Fruit fly (Drosophila melanogaster) whole organism, prepupa: ENCODE results near the gene CG11726.
A peak's percentile ranks its signal among the peaks of the same experiment; 100 is the strongest.

Experiments
- Blimp-1 ChIP-seq: fragments of 200-800 bp; sonication (Bioruptor generic); optimal IDR thresholded peaks from 3 replicates; lab custom pipeline; 2017; ENCODE audit warnings: missing biosample characterization, missing genetic modification characterization, mild to moderate bottlenecking, moderate library complexity, missing genetic modification reagents
- CG10631 ChIP-seq: fragments of 200-800 bp; sonication (Bioruptor generic); optimal IDR thresholded peaks from 2 replicates; lab custom pipeline; 2016; ENCODE audit warnings: missing biosample characterization, missing genetic modification characterization
- CG10669 ChIP-seq: fragments of 200-800 bp; sonication (Bioruptor generic); optimal IDR thresholded peaks from 3 replicates; lab custom pipeline; 2018; ENCODE audit warnings: missing biosample characterization, mild to moderate bottlenecking, missing genetic modification characterization, moderate library complexity
- CG11294 ChIP-seq: fragments of 200-800 bp; sonication (Bioruptor generic); IDR thresholded peaks from 2 replicates; pipeline ENCODE4 v1.3.6; 2022; ENCODE audit warnings: missing biosample characterization, missing genetic modification characterization
- CG11762 ChIP-seq: fragments of 200-800 bp; sonication (Bioruptor generic); optimal IDR thresholded peaks from 3 replicates; lab custom pipeline; 2016; ENCODE audit warnings: missing biosample characterization, missing genetic modification characterization; ENCODE audit not compliant: insufficient read depth
- CG15336 ChIP-seq: fragments of 200-800 bp; sonication (Bioruptor generic); IDR thresholded peaks from 2 replicates; pipeline ENCODE4 v1.3.6; 2022; ENCODE audit warnings: missing biosample characterization, missing genetic modification characterization
- CG16779 ChIP-seq: fragments of 200-800 bp; sonication (Bioruptor generic); optimal IDR thresholded peaks from 3 replicates; lab custom pipeline; 2017; ENCODE audit warnings: missing biosample characterization, mild to moderate bottlenecking, missing genetic modification characterization
- CG3032 ChIP-seq: fragments of 200-800 bp; optimal IDR thresholded peaks from 2 replicates; lab custom pipeline; 2019; ENCODE audit warnings: missing biosample characterization, mild to moderate bottlenecking, missing genetic modification characterization, moderate library complexity
- CG31627 ChIP-seq: fragments of 200-800 bp; sonication (Bioruptor generic); optimal IDR thresholded peaks from 3 replicates; lab custom pipeline; 2016; ENCODE audit warnings: missing biosample characterization, missing genetic modification characterization
- CG32006 ChIP-seq: fragments of 200-800 bp; sonication (Bioruptor generic); optimal IDR thresholded peaks from 3 replicates; lab custom pipeline; 2017; ENCODE audit warnings: missing biosample characterization, mild to moderate bottlenecking, missing genetic modification characterization
- CG34406 ChIP-seq: fragments of 200-800 bp; sonication (Bioruptor generic); optimal IDR thresholded peaks from 3 replicates; lab custom pipeline; 2016; ENCODE audit warnings: missing biosample characterization, missing genetic modification characterization
- CG4318 ChIP-seq: fragments of 200-800 bp; sonication (Bioruptor generic); optimal IDR thresholded peaks from 3 replicates; lab custom pipeline; 2017; ENCODE audit warnings: missing biosample characterization, mild to moderate bottlenecking, missing genetic modification characterization
- CG6163 ChIP-seq: fragments of 200-800 bp; sonication (Bioruptor generic); IDR thresholded peaks from 3 replicates; pipeline ENCODE4 v1.3.6; 2022; ENCODE audit warnings: missing biosample characterization, missing genetic modification characterization
- CG6276 ChIP-seq: fragments of 200-800 bp; sonication (Bioruptor generic); optimal IDR thresholded peaks from 2 replicates; lab custom pipeline; 2017; ENCODE audit warnings: missing biosample characterization, mild to moderate bottlenecking, missing genetic modification characterization
- CG6792 ChIP-seq: fragments of 200-800 bp; sonication (Bioruptor generic); optimal IDR thresholded peaks from 3 replicates; lab custom pipeline; 2016; ENCODE audit warnings: missing biosample characterization, missing genetic modification characterization
- CG6808 ChIP-seq: fragments of 200-800 bp; sonication (Bioruptor generic); optimal IDR thresholded peaks from 3 replicates; lab custom pipeline; 2017; ENCODE audit warnings: missing biosample characterization, missing genetic modification characterization, mild to moderate bottlenecking, moderate library complexity, missing genetic modification reagents
- CG7368 ChIP-seq: fragments of 200-800 bp; sonication (Bioruptor generic); optimal IDR thresholded peaks from 3 replicates; lab custom pipeline; 2016; ENCODE audit warnings: missing biosample characterization, missing genetic modification characterization
- CG8119 ChIP-seq: fragments of 200-800 bp; sonication (Bioruptor generic); IDR thresholded peaks from 3 replicates; pipeline ENCODE4 v1.3.6; 2022; ENCODE audit warnings: missing biosample characterization, missing genetic modification characterization
- CG8632 ChIP-seq: fragments of 200-800 bp; sonication (Bioruptor generic); optimal IDR thresholded peaks from 3 replicates; lab custom pipeline; 2016; ENCODE audit warnings: missing biosample characterization, missing genetic modification characterization
- CG9139 ChIP-seq: fragments of 200-800 bp; sonication (Bioruptor generic); optimal IDR thresholded peaks from 3 replicates; lab custom pipeline; 2017; ENCODE audit warnings: missing biosample characterization, mild to moderate bottlenecking, missing genetic modification characterization
- Eip75B ChIP-seq: fragments of 200-800 bp; sonication (Bioruptor generic); optimal IDR thresholded peaks from 3 replicates; lab custom pipeline; 2016; ENCODE audit warnings: missing biosample characterization, missing genetic modification characterization
- Eip78C ChIP-seq: fragments of 200-800 bp; sonication (Bioruptor generic); peaks from one replicate; lab custom pipeline; 2016; ENCODE audit warnings: missing biosample characterization, missing genetic modification characterization
- Eip93F ChIP-seq: fragments of 200-800 bp; sonication (Bioruptor generic); optimal IDR thresholded peaks from 2 replicates; lab custom pipeline; 2016; ENCODE audit warnings: missing biosample characterization, mild to moderate bottlenecking, missing genetic modification characterization
- Ets21C ChIP-seq: fragments of 200-800 bp; sonication (Bioruptor generic); optimal IDR thresholded peaks from 3 replicates; lab custom pipeline; 2016; ENCODE audit warnings: missing biosample characterization, missing genetic modification characterization
- Ets96B ChIP-seq: fragments of 200-800 bp; optimal IDR thresholded peaks from 2 replicates; lab custom pipeline; 2019; ENCODE audit warnings: missing biosample characterization, mild to moderate bottlenecking, missing genetic modification characterization, moderate library complexity
- Gug ChIP-seq: fragments of 200-800 bp; sonication (Bioruptor generic); IDR thresholded peaks from 2 replicates; pipeline ENCODE4 v1.3.6; 2022; ENCODE audit warnings: missing biosample characterization, missing genetic modification characterization
- Hr38 ChIP-seq: sonication (Bioruptor generic); optimal IDR thresholded peaks from 2 replicates; lab custom pipeline; 2016; ENCODE audit warnings: missing biosample characterization, missing genetic modification characterization
- Hr39 ChIP-seq: fragments of 200-800 bp; sonication (Bioruptor generic); optimal IDR thresholded peaks from 2 replicates; lab custom pipeline; 2016; ENCODE audit warnings: missing biosample characterization, missing genetic modification characterization
- Hr4 ChIP-seq: fragments of 200-800 bp; sonication (Bioruptor generic); optimal IDR thresholded peaks from 3 replicates; lab custom pipeline; 2016; ENCODE audit warnings: missing biosample characterization, missing genetic modification characterization
- Lpt ChIP-seq: fragments of 200-800 bp; sonication (Bioruptor generic); optimal IDR thresholded peaks from 3 replicates; lab custom pipeline; 2016; ENCODE audit warnings: missing biosample characterization, missing genetic modification characterization
- Met ChIP-seq: fragments of 200-800 bp; sonication (Bioruptor generic); optimal IDR thresholded peaks from 3 replicates; lab custom pipeline; 2016; ENCODE audit warnings: missing biosample characterization, missing genetic modification characterization
- OdsH ChIP-seq: fragments of 200-800 bp; sonication (Bioruptor generic); optimal IDR thresholded peaks from 3 replicates; lab custom pipeline; 2016; ENCODE audit warnings: missing biosample characterization, missing genetic modification characterization
- Smox ChIP-seq: fragments of 200-800 bp; sonication (Bioruptor generic); optimal IDR thresholded peaks from 3 replicates; lab custom pipeline; 2016; ENCODE audit warnings: missing biosample characterization, missing genetic modification characterization
- Sox102F ChIP-seq: fragments of 200-800 bp; sonication (Bioruptor generic); optimal IDR thresholded peaks from 2 replicates; lab custom pipeline; 2016; ENCODE audit warnings: missing biosample characterization, mild to moderate bottlenecking, missing genetic modification characterization
- Sox14 ChIP-seq: fragments of 200-800 bp; sonication (Bioruptor generic); optimal IDR thresholded peaks from 3 replicates; lab custom pipeline; 2016; ENCODE audit warnings: missing biosample characterization, missing genetic modification characterization
- Sox15 ChIP-seq: fragments of 200-800 bp; sonication (Bioruptor generic); optimal IDR thresholded peaks from 3 replicates; lab custom pipeline; 2016; ENCODE audit warnings: missing biosample characterization, missing genetic modification characterization
- achi ChIP-seq: fragments of 200-800 bp; sonication (Bioruptor generic); optimal IDR thresholded peaks from 3 replicates; lab custom pipeline; 2016; ENCODE audit warnings: missing biosample characterization, missing genetic modification characterization
- acj6 ChIP-seq: fragments of 200-800 bp; sonication (Bioruptor generic); optimal IDR thresholded peaks from 3 replicates; lab custom pipeline; 2016; ENCODE audit warnings: missing biosample characterization, missing genetic modification characterization
- cyc ChIP-seq: fragments of 200-800 bp; sonication (Bioruptor generic); optimal IDR thresholded peaks from 3 replicates; lab custom pipeline; 2016; ENCODE audit warnings: missing biosample characterization, missing genetic modification characterization
- dac ChIP-seq: fragments of 200-800 bp; sonication (Bioruptor generic); optimal IDR thresholded peaks from 2 replicates; lab custom pipeline; 2017; ENCODE audit warnings: missing biosample characterization, mild to moderate bottlenecking, missing genetic modification characterization
- dsx ChIP-seq: fragments of 200-800 bp; optimal IDR thresholded peaks from 3 replicates; lab custom pipeline; 2019; ENCODE audit warnings: missing biosample characterization, mild to moderate bottlenecking, missing genetic modification characterization, moderate library complexity; ENCODE audit not compliant: poor library complexity, severe bottlenecking
- eg ChIP-seq: fragments of 200-800 bp; sonication (Bioruptor generic); IDR thresholded peaks from 3 replicates; pipeline ENCODE4 v1.3.6; 2022; ENCODE audit warnings: missing biosample characterization, missing genetic modification characterization
- fd59A ChIP-seq: fragments of 200-800 bp; sonication (Bioruptor generic); optimal IDR thresholded peaks from 2 replicates; lab custom pipeline; 2017; ENCODE audit warnings: missing biosample characterization, mild to moderate bottlenecking, missing genetic modification characterization, missing genetic modification reagents
- fd85E ChIP-seq: fragments of 200-800 bp; sonication (Bioruptor generic); optimal IDR thresholded peaks from 3 replicates; lab custom pipeline; 2016; ENCODE audit warnings: missing biosample characterization, missing genetic modification characterization
- lz ChIP-seq: fragments of 200-800 bp; sonication (Bioruptor generic); optimal IDR thresholded peaks from 3 replicates; lab custom pipeline; 2016; ENCODE audit warnings: missing biosample characterization, missing genetic modification characterization
- net ChIP-seq: fragments of 200-800 bp; sonication (Bioruptor generic); optimal IDR thresholded peaks from 3 replicates; lab custom pipeline; 2016; ENCODE audit warnings: missing biosample characterization, missing genetic modification characterization
- pdm3 ChIP-seq: fragments of 200-800 bp; sonication (Bioruptor generic); optimal IDR thresholded peaks from 3 replicates; lab custom pipeline; 2016; ENCODE audit warnings: missing biosample characterization, missing genetic modification characterization
- spab ChIP-seq: fragments of 200-800 bp; sonication (Bioruptor generic); optimal IDR thresholded peaks from 2 replicates; lab custom pipeline; 2017; ENCODE audit warnings: missing biosample characterization, mild to moderate bottlenecking, missing genetic modification characterization, missing genetic modification reagents
- ss ChIP-seq, 2 experiments: fragments of 200-800 bp; sonication (Bioruptor generic); optimal IDR thresholded peaks; 2 replicates in 1 of 2; 3 replicates in 1 of 2; lab custom pipeline; 2017 to 2018; ENCODE audit warnings: mild to moderate bottlenecking in 2 of 2, missing biosample characterization in 2 of 2, missing genetic modification characterization in 2 of 2, moderate library complexity in 1 of 2
- svp ChIP-seq: fragments of 200-800 bp; sonication (Bioruptor generic); peaks from one replicate; lab custom pipeline; 2016; ENCODE audit warnings: missing biosample characterization, missing genetic modification characterization
- topi ChIP-seq: fragments of 200-800 bp; sonication (Bioruptor generic); optimal IDR thresholded peaks from 3 replicates; lab custom pipeline; 2016; ENCODE audit warnings: missing biosample characterization, missing genetic modification characterization

CG11726 gene

DNA sequence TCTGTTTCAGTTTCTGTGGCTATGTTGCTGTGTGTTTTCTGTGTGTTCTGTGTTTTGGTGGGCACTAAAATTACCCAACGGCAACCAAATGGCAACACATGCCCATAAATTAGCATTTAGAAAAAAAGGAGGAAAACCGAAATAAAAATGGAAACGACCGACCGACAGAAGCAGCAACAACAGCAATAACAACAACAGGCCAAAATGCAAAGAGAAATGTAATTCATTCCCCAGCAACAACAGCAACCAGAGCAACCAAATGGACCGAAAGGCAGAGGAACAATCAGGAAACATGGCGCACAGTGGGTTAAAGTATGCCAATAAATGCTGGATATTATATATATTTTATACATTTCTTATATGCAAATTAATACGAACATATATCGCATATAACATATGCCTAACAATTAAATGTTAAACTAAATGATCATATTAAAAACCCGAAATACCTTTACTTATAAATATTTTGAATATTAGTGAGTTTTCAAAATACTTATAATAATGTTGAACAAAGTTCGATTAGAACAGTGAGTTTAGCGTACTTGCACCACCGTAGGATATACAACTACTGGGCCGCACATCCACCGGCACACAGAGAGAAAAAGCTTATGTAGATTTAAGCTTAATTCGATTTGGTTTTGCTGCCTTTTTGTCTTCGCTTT is 5.4 kb upstream of the CG11726 start:
- TF ChIP-seq Eip93F (GFP tag; lab: Kevin White, UChicago): peak; percentile 4
- peak; percentile 65 for TF ChIP-seq Eip75B (GFP tag; lab: Kevin White, UChicago)
- TF ChIP-seq CG8119 (GFP tag; lab: Robert Waterston, UW): peak; percentile 93
- peak; percentile 82 for TF ChIP-seq CG34406 (GFP tag; lab: Kevin White, UChicago)
- TF ChIP-seq Hr38 (GFP tag; lab: Kevin White, UChicago): no peak
- peak; percentile 72 for TF ChIP-seq pdm3 (GFP tag; lab: Kevin White, UChicago)
- TF ChIP-seq topi: peak; percentile 77
- peak; percentile 45 for TF ChIP-seq dac (GFP tag; lab: Kevin White, UChicago)
- peak; percentile 45 for TF ChIP-seq fd85E
- TF ChIP-seq Hr4 (GFP tag; lab: Kevin White, UChicago): peak; percentile 75
- peak; percentile 85 for TF ChIP-seq CG32006 (GFP tag; lab: Kevin White, UChicago)
- TF ChIP-seq CG16779 (tag; lab: Kevin White, UChicago): peak; percentile 45
- peak; percentile 70 for TF ChIP-seq CG11762
- peak; percentile 81 for TF ChIP-seq CG10631 (GFP tag; lab: Kevin White, UChicago)
- TF ChIP-seq Gug: peak; percentile 53
- TF ChIP-seq CG3032 (tag; lab: Kevin White, UChicago): peak; percentile 79
- peak; percentile 78 for TF ChIP-seq OdsH (GFP tag; lab: Kevin White, UChicago)
- TF ChIP-seq CG6276 (GFP tag; lab: Kevin White, UChicago): peak; percentile 72
- TF ChIP-seq spab (GFP tag; lab: Kevin White, UChicago): peak; percentile 40
- TF ChIP-seq Hr39 (GFP tag; lab: Kevin White, UChicago): peak; percentile 24
- TF ChIP-seq Eip78C: peak; percentile 97
- TF ChIP-seq lz (GFP tag; lab: Kevin White, UChicago): peak; percentile 60
- TF ChIP-seq net (GFP tag; lab: Kevin White, UChicago): peak; percentile 77
- peak; percentile 82 for TF ChIP-seq Met (GFP tag; lab: Kevin White, UChicago)
- TF ChIP-seq Sox102F: peak; percentile 81
- peak; percentile 64 for TF ChIP-seq CG10669 (GFP tag; lab: Kevin White, UChicago)
- TF ChIP-seq eg (GFP tag; lab: Robert Waterston, UW): peak; percentile 79
- TF ChIP-seq CG15336 (GFP tag; lab: Robert Waterston, UW): peak; percentile 92
- peak; percentile 46 for TF ChIP-seq CG31627 (GFP tag; lab: Kevin White, UChicago)
- peak; percentile 81 for TF ChIP-seq CG8632 (GFP tag; lab: Kevin White, UChicago)
- TF ChIP-seq acj6 (GFP tag; lab: Kevin White, UChicago): peak; percentile 77
- peak; percentile 70 for TF ChIP-seq Lpt (GFP tag; lab: Kevin White, UChicago)
- TF ChIP-seq CG6808 (GFP tag; lab: Kevin White, UChicago): peak; percentile 73
- peak; percentile 83 for TF ChIP-seq dsx (GFP tag; lab: Kevin White, UChicago)
- TF ChIP-seq Smox: peak; percentile 77
- TF ChIP-seq fd59A (GFP tag; lab: Kevin White, UChicago): peak; percentile 46
- no peak for TF ChIP-seq CG11294 (GFP tag; lab: Robert Waterston, UW)
- TF ChIP-seq Sox15: peak; percentile 50
- TF ChIP-seq svp (GFP tag; lab: Kevin White, UChicago): peak; percentile 88
- TF ChIP-seq CG7368: peak; percentile 50
- TF ChIP-seq Ets21C (GFP tag; lab: Kevin White, UChicago): no peak
- TF ChIP-seq Sox14 (GFP tag; lab: Kevin White, UChicago): peak; percentile 63
- TF ChIP-seq achi: peak; percentile 82
- TF ChIP-seq CG6792 (GFP tag; lab: Kevin White, UChicago): peak; percentile 71
- TF ChIP-seq CG4318 (GFP tag; lab: Kevin White, UChicago): peak; percentile 63
- peak; percentile 75 for TF ChIP-seq CG9139
- peak; percentile 81 to 87 for TF ChIP-seq ss (GFP tag; optimal IDR thresholded peaks at IDR 0.05; lab: Kevin White, UChicago)
- TF ChIP-seq Blimp-1 (GFP tag; lab: Kevin White, UChicago): peak; percentile 56
- TF ChIP-seq cyc (GFP tag; lab: Kevin White, UChicago): peak; percentile 52
- TF ChIP-seq CG6163: peak; percentile 65; the same call in 2 of the 3 replicates
- peak; percentile 80 for TF ChIP-seq Ets96B (tag; lab: Kevin White, UChicago)
